Worm (Caenorhabditis elegans) whole organism, early embryonic: ENCODE measurements around the gene wago-4.
A peak's percentile ranks its signal among the peaks of the same experiment; 100 is the strongest.

Experiments used
- B0310.2 ChIP-seq: sonication (generic microtip); optimal IDR thresholded peaks from 2 replicates; lab custom pipeline; 2016; ENCODE audit warnings: mild to moderate bottlenecking, missing genetic modification characterization, missing compliant biosample characterization
- F13C5.2 ChIP-seq: sonication (generic microtip); optimal IDR thresholded peaks from 2 replicates; lab custom pipeline; 2017; ENCODE audit warnings: mild to moderate bottlenecking, missing genetic modification characterization, inconsistent platforms, missing compliant biosample characterization
- aly-1 ChIP-seq: sonication (generic microtip); optimal IDR thresholded peaks from 2 replicates; lab custom pipeline; 2016; ENCODE audit warnings: missing genetic modification characterization, missing compliant biosample characterization
- ama-1 ChIP-seq: fragments of 150-350 bp; optimal IDR thresholded peaks from 2 replicates; lab custom pipeline; 2014
- ceh-13 ChIP-seq: fragments of 200-800 bp; sonication (Bioruptor generic); optimal IDR thresholded peaks from 2 replicates; lab custom pipeline; 2018; ENCODE audit warnings: mild to moderate bottlenecking, missing genetic modification characterization, missing compliant biosample characterization
- ceh-36 ChIP-seq: sonication (generic microtip); optimal IDR thresholded peaks from 2 replicates; lab custom pipeline; 2016; ENCODE audit warnings: missing genetic modification characterization, inconsistent platforms, missing compliant biosample characterization
- ets-7 ChIP-seq: sonication (generic microtip); optimal IDR thresholded peaks from 2 replicates; lab custom pipeline; 2016; ENCODE audit warnings: missing genotype, missing genetic modification characterization, missing compliant biosample characterization
- flt-1 ChIP-seq: fragments of 200-800 bp; sonication (Bioruptor generic); IDR thresholded peaks from 2 replicates; pipeline ENCODE4 v1.3.6; 2022; ENCODE audit warnings: missing genetic modification characterization, missing compliant biosample characterization
- hmbx-1 ChIP-seq: sonication (generic microtip); optimal IDR thresholded peaks from 2 replicates; lab custom pipeline; 2016; ENCODE audit warnings: mild to moderate bottlenecking, missing genetic modification characterization, missing compliant biosample characterization
- hmg-4 ChIP-seq: fragments of 200-800 bp; sonication (Bioruptor generic); optimal IDR thresholded peaks from 2 replicates; lab custom pipeline; 2018; ENCODE audit warnings: mild to moderate bottlenecking, missing genetic modification characterization, missing compliant biosample characterization
- hnd-1 ChIP-seq: sonication (generic microtip); optimal IDR thresholded peaks from 2 replicates; lab custom pipeline; 2016; ENCODE audit warnings: missing genetic modification characterization, missing compliant biosample characterization
- pes-1 ChIP-seq: fragments of 200-800 bp; sonication (Bioruptor generic); IDR thresholded peaks from 2 replicates; pipeline ENCODE4 v1.3.6; 2022; ENCODE audit warnings: missing genetic modification reagents, missing genetic modification characterization, missing compliant biosample characterization
- scrt-1 ChIP-seq: fragments of 200-800 bp; sonication (Bioruptor generic); IDR thresholded peaks from 2 replicates; pipeline ENCODE4 v1.3.6; 2022; ENCODE audit warnings: missing genetic modification characterization, missing compliant biosample characterization
- sea-1 ChIP-seq: fragments of 200-800 bp; sonication (Bioruptor generic); conservative IDR thresholded peaks from 2 replicates; pipeline ENCODE4 v1.3.6; 2022; ENCODE audit warnings: missing genetic modification characterization, missing compliant biosample characterization
- tbx-11 ChIP-seq: fragments of 200-800 bp; sonication (Bioruptor generic); IDR thresholded peaks from 2 replicates; pipeline ENCODE4 v1.3.6; 2022; ENCODE audit warnings: missing genetic modification characterization, missing compliant biosample characterization
- tbx-37 ChIP-seq: fragments of 200-800 bp; sonication (Bioruptor generic); conservative IDR thresholded peaks from 2 replicates; pipeline ENCODE4 v1.3.6; 2022; ENCODE audit warnings: missing genetic modification reagents, missing genetic modification characterization, missing compliant biosample characterization
- tra-4 ChIP-seq: sonication (generic microtip); optimal IDR thresholded peaks from 2 replicates; lab custom pipeline; 2017; ENCODE audit warnings: missing genetic modification characterization, missing compliant biosample characterization

Gene wago-4

DNA sequence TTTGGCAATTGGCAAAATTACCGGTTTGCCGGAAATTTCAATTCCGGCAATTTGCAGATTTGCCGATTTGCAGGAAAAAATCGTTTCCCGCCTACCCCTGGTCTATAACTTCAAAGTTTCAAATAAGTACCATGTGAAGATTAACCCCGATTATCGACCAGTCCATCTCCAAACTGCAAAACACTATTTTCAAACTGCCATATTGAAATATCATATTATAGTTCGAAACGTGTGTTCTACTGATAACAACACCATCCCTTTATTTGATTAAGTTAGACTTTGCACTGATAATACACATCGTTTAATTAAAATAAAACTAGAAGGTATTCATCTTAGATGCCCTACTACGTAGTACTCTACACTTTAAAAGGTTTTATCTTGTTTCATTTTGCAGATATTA lies 10.8 kb downstream of the wago-4 start:
- TF ChIP-seq hmg-4 (GFP tag; lab: Kevin White, UChicago) (no peak), flt-1 (GFP tag; lab: Robert Waterston, UW) (no peak), scrt-1 (no peak), F13C5.2 (tag; lab: Kevin White, UChicago) (no peak), ceh-13 (GFP tag; lab: Kevin White, UChicago) (no peak), ceh-36 (no peak), ama-1 (lab: Kevin White, UChicago) (no peak), aly-1 (tag; lab: Kevin White, UChicago) (no peak), hnd-1 (tag; lab: Kevin White, UChicago) (no peak), tra-4 (tag; lab: Kevin White, UChicago) (no peak), ets-7 (no peak), tbx-37 (GFP tag; lab: Robert Waterston, UW) (no peak), sea-1 (GFP tag; lab: Robert Waterston, UW) (no peak), B0310.2 (no peak), pes-1 (no peak), hmbx-1 (tag; lab: Kevin White, UChicago) (no peak), tbx-11 (GFP tag; lab: Robert Waterston, UW) (no peak)

DNA sequence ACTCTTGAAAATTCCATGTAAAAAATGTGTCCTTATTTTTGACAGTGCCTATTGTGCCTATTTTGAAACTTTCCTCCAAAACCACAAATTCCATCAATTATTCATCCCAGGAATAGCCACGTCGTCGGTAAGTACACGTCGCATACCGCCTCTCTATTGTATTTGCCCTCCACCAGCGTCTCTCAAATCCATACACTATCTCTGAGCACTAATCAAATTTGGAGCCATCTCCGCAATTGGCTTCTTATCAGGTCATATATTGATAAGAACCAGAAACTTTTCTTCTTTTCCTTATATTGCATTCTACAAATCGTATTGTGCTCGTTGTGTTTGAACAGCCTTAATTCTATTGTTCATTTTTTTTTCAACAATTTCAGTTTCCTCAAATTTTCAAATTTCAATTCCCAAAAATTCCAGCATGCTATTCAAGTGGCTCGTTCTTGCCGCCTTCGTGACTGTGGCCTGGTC lies 12.1 kb downstream of the wago-4 start, which contains the start of gene dct-18:
Gene dct-18, plus strand, starts transcription at position 418 of the 468 bp plus-strand sequence.
- TF ChIP-seq ets-7 (no peak), sea-1 (GFP tag; lab: Robert Waterston, UW) (no peak), tbx-11 (GFP tag; lab: Robert Waterston, UW) (no peak)

DNA sequence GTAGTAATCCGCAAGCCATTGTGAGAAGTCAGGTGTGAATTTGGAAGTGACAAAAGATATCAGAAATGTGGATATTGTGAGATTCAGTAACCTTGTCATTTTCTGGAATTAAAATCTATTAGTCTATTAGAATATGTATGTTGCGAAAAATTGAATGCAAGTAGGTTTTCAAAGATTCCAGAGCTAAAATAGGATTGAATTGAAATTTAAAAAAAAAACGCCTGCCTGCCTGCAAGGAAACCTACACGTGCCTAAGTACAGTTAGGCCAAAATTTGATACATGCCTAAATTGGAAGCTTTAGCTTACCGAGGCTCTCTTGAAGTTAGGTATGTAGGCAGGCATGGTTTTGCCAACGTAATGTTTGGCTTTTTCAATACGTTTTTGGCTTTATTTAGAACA lies 15.9 kb downstream of the wago-4 start, which contains the start of gene lips-9:
Gene lips-9, minus strand, starts transcription at position 101 of the 400 bp plus-strand sequence.
- TF ChIP-seq F13C5.2 (tag; lab: Kevin White, UChicago) (no peak), tbx-11 (GFP tag; lab: Robert Waterston, UW) (no peak), hnd-1 (tag; lab: Kevin White, UChicago) (no peak), scrt-1 (no peak), B0310.2 (no peak), hmbx-1 (tag; lab: Kevin White, UChicago) (no peak)

DNA sequence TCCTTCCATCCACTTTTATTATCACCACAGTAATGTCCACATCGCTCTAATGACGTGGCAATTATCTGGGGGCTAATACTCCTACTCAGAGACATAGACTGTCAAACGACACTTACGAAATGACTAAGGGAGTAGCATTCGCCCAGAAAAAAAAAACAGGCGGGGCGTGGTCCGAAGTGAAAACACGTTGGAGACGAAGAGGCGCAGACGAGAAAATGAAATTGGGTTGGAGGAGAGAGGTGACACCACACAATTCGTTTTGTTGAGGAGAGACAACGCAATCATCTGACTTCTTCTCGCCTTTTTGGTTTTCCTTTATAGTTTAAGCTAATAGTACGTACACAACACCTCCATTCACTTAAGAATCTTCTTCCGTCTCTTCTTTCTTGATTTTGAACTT lies 19.8 kb downstream of the wago-4 start:
- no peak for TF ChIP-seq hmbx-1 (tag; lab: Kevin White, UChicago)
- TF ChIP-seq pes-1, result no peak
- no peak for TF ChIP-seq tra-4 (tag; lab: Kevin White, UChicago)
- TF ChIP-seq F13C5.2 (tag; lab: Kevin White, UChicago), result no peak
- TF ChIP-seq ceh-13 (GFP tag; lab: Kevin White, UChicago), result no peak
- TF ChIP-seq sea-1 (GFP tag; lab: Robert Waterston, UW), result no peak
- TF ChIP-seq hnd-1 (tag; lab: Kevin White, UChicago), result no peak
- TF ChIP-seq tbx-37 (GFP tag; lab: Robert Waterston, UW), result no peak
- TF ChIP-seq ets-7, result no peak
- TF ChIP-seq ama-1 (lab: Kevin White, UChicago), result no peak

DNA sequence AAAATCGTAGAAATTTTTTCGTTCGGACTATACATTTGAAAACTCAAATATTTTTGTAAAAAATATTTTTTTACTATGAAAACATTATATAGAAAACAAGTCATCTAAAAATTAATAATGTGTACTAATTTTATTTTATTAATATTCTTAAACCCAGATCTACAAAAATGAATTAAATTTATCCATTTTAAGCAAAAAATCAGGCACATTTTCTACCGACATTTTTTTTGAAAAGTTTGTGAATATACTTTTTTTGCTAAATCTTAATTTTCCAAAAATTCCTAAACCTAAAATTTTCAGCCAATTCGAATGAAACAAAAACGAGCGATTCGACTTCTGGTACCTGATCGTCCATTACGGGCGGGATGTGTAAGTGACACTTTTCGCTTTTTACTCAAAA lies 20.4 kb downstream of the wago-4 start, which contains the start of gene arrd-10:
Gene arrd-10, plus strand, starts transcription at position 301 of the 400 bp plus-strand sequence.
- no peak for TF ChIP-seq flt-1 (GFP tag; lab: Robert Waterston, UW)

DNA sequence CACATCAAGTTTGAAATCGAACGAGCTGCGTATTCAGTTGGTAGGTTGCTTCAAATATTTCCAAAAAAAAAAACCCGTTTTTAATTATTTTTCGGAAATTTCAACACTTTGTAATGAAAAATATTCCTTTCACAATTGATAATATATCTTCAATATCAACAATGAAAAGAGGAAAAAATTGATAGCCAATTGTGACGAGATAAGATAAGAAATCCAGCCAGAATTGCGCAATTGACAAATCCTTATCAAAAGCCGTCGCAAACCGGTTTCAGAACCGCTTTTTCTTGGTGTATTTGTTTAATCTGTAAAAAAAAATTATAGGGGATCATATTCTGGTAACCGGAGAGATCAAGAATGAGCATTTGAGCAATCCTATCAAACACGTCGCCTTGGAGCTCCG lies 23.1 kb downstream of the wago-4 start:
- TF ChIP-seq B0310.2 (no peak), ceh-13 (GFP tag; lab: Kevin White, UChicago) (no peak), tbx-37 (GFP tag; lab: Robert Waterston, UW) (no peak), ama-1 (lab: Kevin White, UChicago) (no peak), sea-1 (GFP tag; lab: Robert Waterston, UW) (no peak), aly-1 (tag; lab: Kevin White, UChicago) (no peak), hnd-1 (tag; lab: Kevin White, UChicago) (no peak), F13C5.2 (tag; lab: Kevin White, UChicago) (no peak), tra-4 (tag; lab: Kevin White, UChicago) (no peak), pes-1 (no peak), flt-1 (GFP tag; lab: Robert Waterston, UW) (no peak), ets-7 (no peak), scrt-1 (no peak), ceh-36 (no peak), tbx-11 (GFP tag; lab: Robert Waterston, UW) (no peak), hmbx-1 (tag; lab: Kevin White, UChicago) (no peak), hmg-4 (GFP tag; lab: Kevin White, UChicago) (no peak)

DNA sequence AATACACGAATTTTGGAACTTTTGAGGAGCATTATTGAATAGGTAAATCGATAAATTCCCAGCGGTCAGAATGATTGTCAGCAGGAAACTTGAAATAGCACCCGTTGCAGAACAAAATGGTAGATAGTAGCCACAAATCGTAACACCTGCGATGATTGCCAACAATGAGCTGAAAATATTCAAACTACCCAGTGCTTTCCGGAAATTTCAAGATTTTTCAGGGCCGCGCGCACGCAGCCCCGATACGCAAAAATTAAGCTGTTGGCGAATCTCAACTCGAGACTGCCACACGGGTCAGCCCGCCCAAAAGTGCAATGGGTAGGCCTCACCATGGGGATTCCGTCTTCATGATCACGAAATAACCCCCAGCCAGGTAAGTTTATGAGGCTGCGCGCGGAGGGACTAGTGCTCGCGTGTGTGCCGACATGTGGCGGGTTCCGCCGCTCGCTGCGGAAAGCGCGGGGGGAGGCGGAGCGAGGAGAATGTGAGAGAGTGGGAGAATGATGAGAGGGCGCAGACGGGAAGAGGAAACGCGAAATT lies 25.3 kb downstream of the wago-4 start:
- peak; percentile 36; the same call in 1 of the 2 replicates for TF ChIP-seq scrt-1
- TF ChIP-seq tbx-37 (GFP tag; lab: Robert Waterston, UW), result peak; percentile 30; the same call in 1 of the 2 replicates
- TF ChIP-seq flt-1 (GFP tag; lab: Robert Waterston, UW), result peak; percentile 47; the same call in 1 of the 2 replicates
- TF ChIP-seq ama-1 (lab: Kevin White, UChicago), result peak; percentile 97
- peak; percentile 86 for TF ChIP-seq B0310.2
- TF ChIP-seq hnd-1 (tag; lab: Kevin White, UChicago), result no peak
- peak; percentile 85 for TF ChIP-seq hmg-4 (GFP tag; lab: Kevin White, UChicago)
- TF ChIP-seq ets-7, result peak; percentile 48
- TF ChIP-seq hmbx-1 (tag; lab: Kevin White, UChicago), result peak; percentile 66
- TF ChIP-seq aly-1 (tag; lab: Kevin White, UChicago), result peak; percentile 56
- TF ChIP-seq ceh-36, result peak; percentile 69
- peak; percentile 58 for TF ChIP-seq tbx-11 (GFP tag; lab: Robert Waterston, UW)
- TF ChIP-seq sea-1 (GFP tag; lab: Robert Waterston, UW), result 0 out of 2 replicates have a peak, but pooled peaks have one; percentile 68
- TF ChIP-seq F13C5.2 (tag; lab: Kevin White, UChicago), result peak; percentile 82
- peak; percentile 80; the same call in 1 of the 2 replicates for TF ChIP-seq pes-1
- TF ChIP-seq ceh-13 (GFP tag; lab: Kevin White, UChicago), result peak; percentile 21
- TF ChIP-seq tra-4 (tag; lab: Kevin White, UChicago), result peak; percentile 88
